Fruit fly (Drosophila melanogaster): ENCODE data around the gene CG14414.

Gene CG14414

dm6 chrX:14598706-14599105 is 18.3 kb downstream of the CG14414 start (continued):
- TF ChIP-seq CG6765 (GFP tag; optimal IDR thresholded peaks at IDR 0.05) = no peak
- peak; percentile 13 for TF ChIP-seq Med (GFP tag)
- no peak for TF ChIP-seq HHEX (GFP tag; optimal IDR thresholded peaks at IDR 0.05)
- peak; percentile 46 for TF ChIP-seq CG2678 (tag; optimal IDR thresholded peaks at IDR 0.05)
- no peak for TF ChIP-seq ham (GFP tag; IDR thresholded peaks at IDR 0.05)
- no peak for TF ChIP-seq CG8924 (tag; optimal IDR thresholded peaks at IDR 0.05)
- peak; percentile 15 for TF ChIP-seq Fer1 (GFP tag; optimal IDR thresholded peaks at IDR 0.05)
- TF ChIP-seq CG7556 (GFP tag; optimal IDR thresholded peaks at IDR 0.05) = peak; percentile 43
- peak; percentile 1 for TF ChIP-seq Myb (GFP tag; optimal IDR thresholded peaks at IDR 0.05)
- peak in 1 of 2 experiments; percentile 28 for TF ChIP-seq Hr51 (GFP tag; optimal IDR thresholded peaks at IDR 0.05)
- peak; percentile 13 for TF ChIP-seq CG13894 (tag; optimal IDR thresholded peaks at IDR 0.05)
- peak; percentile 3 for TF ChIP-seq D19A (tag; optimal IDR thresholded peaks at IDR 0.05)
- no peak for TF ChIP-seq CG5953 (GFP tag; IDR thresholded peaks at IDR 0.05)
- no peak for TF ChIP-seq CG1529 (GFP tag; optimal IDR thresholded peaks at IDR 0.05)
- peak; percentile 24 for TF ChIP-seq CG7839 (tag; optimal IDR thresholded peaks at IDR 0.05)
- no peak for TF ChIP-seq salm (tag; optimal IDR thresholded peaks at IDR 0.05)
- TF ChIP-seq CG11504 (tag; optimal IDR thresholded peaks at IDR 0.05) = peak; percentile 17
- TF ChIP-seq CG2889 (GFP tag; IDR thresholded peaks at IDR 0.05) = no peak
- TF ChIP-seq CG17359 (tag; optimal IDR thresholded peaks at IDR 0.05) = no peak
- TF ChIP-seq B-H1 (GFP tag; IDR thresholded peaks at IDR 0.05) = no peak
- TF ChIP-seq abd-A (tag; optimal IDR thresholded peaks at IDR 0.05) = no peak
- TF ChIP-seq Bdp1 (GFP tag; optimal IDR thresholded peaks at IDR 0.05) = no peak
- peak; percentile 33 for TF ChIP-seq dmrt99B (tag; optimal IDR thresholded peaks at IDR 0.05)
- peak; percentile 42; the same call in 1 of the 2 replicates for TF ChIP-seq slbo (GFP tag; IDR thresholded peaks at IDR 0.05)
- TF ChIP-seq gem (tag; optimal IDR thresholded peaks at IDR 0.05) = peak; percentile 36
- TF ChIP-seq HLH3B (GFP tag; IDR thresholded peaks at IDR 0.05) = no peak
- TF ChIP-seq CG2120 (GFP tag; optimal IDR thresholded peaks at IDR 0.05) = peak; percentile 53
- TF ChIP-seq sens (GFP tag) = peak; percentile 60
- 0 out of 2 replicates have a peak, but pooled peaks have one; percentile 4 for TF ChIP-seq Rfx (GFP tag; IDR thresholded peaks at IDR 0.05)
- no peak for TF ChIP-seq CG13123 (GFP tag; optimal IDR thresholded peaks at IDR 0.05)
- TF ChIP-seq Oaz (GFP tag; IDR thresholded peaks at IDR 0.05) = no peak
- TF ChIP-seq aop (GFP tag; IDR thresholded peaks at IDR 0.05) = no peak
- TF ChIP-seq dysf (GFP tag; IDR thresholded peaks at IDR 0.05) = 0 out of 3 replicates have a peak, but pooled peaks have one; percentile 14
- TF ChIP-seq CG17385 (GFP tag; optimal IDR thresholded peaks at IDR 0.05) = no peak

dm6 chrX:14599431-14599830 is 19.0 kb downstream of the CG14414 start:
- TF ChIP-seq TFAM (GFP tag; optimal IDR thresholded peaks at IDR 0.05) = no peak
- peak; percentile 17 for TF ChIP-seq grn (GFP tag; optimal IDR thresholded peaks at IDR 0.05)
- TF ChIP-seq ewg (GFP tag; optimal IDR thresholded peaks at IDR 0.05) = peak; percentile 63
- TF ChIP-seq Deaf1 (tag; optimal IDR thresholded peaks at IDR 0.05) = peak; percentile 37
- peak; percentile 0 for TF ChIP-seq CG15514 (GFP tag; optimal IDR thresholded peaks at IDR 0.05)
- peak; percentile 98 for TF ChIP-seq CG31224 (GFP tag; IDR thresholded peaks at IDR 0.05)
- TF ChIP-seq Dref (GFP tag; IDR thresholded peaks at IDR 0.05) = 0 out of 2 replicates have a peak, but pooled peaks have one; percentile 2
- TF ChIP-seq CG13894 (tag; optimal IDR thresholded peaks at IDR 0.05) = peak; percentile 6
- TF ChIP-seq sim (GFP tag; IDR thresholded peaks at IDR 0.05) = no peak
- no peak for TF ChIP-seq dmrt99B (tag; optimal IDR thresholded peaks at IDR 0.05)
- TF ChIP-seq abd-A (tag; optimal IDR thresholded peaks at IDR 0.05) = peak; percentile 50

Data from whole organism, embryonic.